Fruit fly (Drosophila melanogaster) whole organism: Measurements from ENCODE around the gene Rab9.

ENCODE experiments used
- CG8478 ChIP-seq: fragments of >200 bp; optimal IDR thresholded peaks from 2 replicates; lab custom pipeline; 2018; ENCODE audit warnings: inconsistent platforms
- Dll ChIP-seq: fragments of >200 bp; optimal IDR thresholded peaks from 2 replicates; lab custom pipeline; 2017
- EcR ChIP-seq, 2 experiments: fragments of >200 bp; optimal IDR thresholded peaks; 2 replicates each; lab custom pipeline; 2017; ENCODE audit warnings: missing biosample characterization in 2 of 2, missing genetic modification characterization in 2 of 2, missing genetic modification reagents in 2 of 2
- pan ChIP-seq: fragments of >200 bp; optimal IDR thresholded peaks from 2 replicates; lab custom pipeline; 2017
- psq ChIP-seq: fragments of >200 bp; optimal IDR thresholded peaks from 2 replicates; lab custom pipeline; 2017
- usp ChIP-seq: fragments of >200 bp; optimal IDR thresholded peaks from 2 replicates; lab custom pipeline; 2017; ENCODE audit warnings: missing biosample characterization, missing genetic modification characterization, mixed read lengths

dm6 chr2L:19405685-19406357 lies 26.6 kb upstream of the Rab9 start:
- TF ChIP-seq pan (no peak), Dll (no peak), usp (GFP tag; lab: Kevin White, UChicago) (no peak), psq (no peak), EcR (GFP tag; optimal IDR thresholded peaks at IDR 0.05; lab: Kevin White, UChicago) (no peak), CG8478 (no peak)
